Worm (Caenorhabditis elegans) whole organism, midembryonic: ENCODE results near the gene F13H10.9.
A peak's percentile ranks its signal among the peaks of the same experiment; 100 is the strongest.

Experiments used
- T22C8.4 ChIP-seq: fragments of 200-800 bp; sonication (Bioruptor generic); IDR thresholded peaks from 2 replicates; pipeline ENCODE4 v1.3.6; 2022; ENCODE audit warnings: missing genetic modification characterization, missing compliant biosample characterization
- cog-1 ChIP-seq: sonication (generic microtip); optimal IDR thresholded peaks from 2 replicates; lab custom pipeline; 2016; ENCODE audit warnings: missing genetic modification characterization, missing compliant biosample characterization
- flt-1 ChIP-seq: fragments of 200-800 bp; sonication (Bioruptor generic); IDR thresholded peaks from 2 replicates; pipeline ENCODE4 v1.3.6; 2022; ENCODE audit warnings: missing genetic modification characterization, missing compliant biosample characterization
- klf-2 ChIP-seq: fragments of 200-800 bp; sonication (Bioruptor generic); conservative IDR thresholded peaks from 2 replicates; pipeline ENCODE4 v1.3.6; 2022; ENCODE audit warnings: missing genetic modification reagents, missing genetic modification characterization, missing compliant biosample characterization
- med-1 ChIP-seq: sonication (generic microtip); optimal IDR thresholded peaks from 2 replicates; lab custom pipeline; 2017; ENCODE audit warnings: missing genetic modification characterization, mild to moderate bottlenecking, missing compliant biosample characterization, antibody characterized with exemption, missing genetic modification reagents; ENCODE audit not compliant: insufficient read depth
- ref-1 ChIP-seq: fragments of 200-800 bp; sonication (Bioruptor generic); conservative IDR thresholded peaks from 2 replicates; pipeline ENCODE4 v1.3.6; 2022; ENCODE audit warnings: missing genetic modification reagents, missing genetic modification characterization, missing compliant biosample characterization
- tab-1 ChIP-seq: fragments of 200-800 bp; sonication (Bioruptor generic); IDR thresholded peaks from 2 replicates; pipeline ENCODE4 v1.3.6; 2022; ENCODE audit warnings: missing genetic modification characterization, missing compliant biosample characterization
- ztf-23 ChIP-seq: fragments of 200-800 bp; sonication (Bioruptor generic); IDR thresholded peaks from 2 replicates; pipeline ENCODE4 v1.3.6; 2022; ENCODE audit warnings: missing genetic modification reagents, missing genetic modification characterization, missing compliant biosample characterization
- ztf-29 ChIP-seq: fragments of 200-800 bp; sonication (Bioruptor generic); IDR thresholded peaks from 2 replicates; pipeline ENCODE4 v1.3.6; 2022; ENCODE audit warnings: missing genetic modification reagents, missing genetic modification characterization, missing compliant biosample characterization

Gene F13H10.9

DNA sequence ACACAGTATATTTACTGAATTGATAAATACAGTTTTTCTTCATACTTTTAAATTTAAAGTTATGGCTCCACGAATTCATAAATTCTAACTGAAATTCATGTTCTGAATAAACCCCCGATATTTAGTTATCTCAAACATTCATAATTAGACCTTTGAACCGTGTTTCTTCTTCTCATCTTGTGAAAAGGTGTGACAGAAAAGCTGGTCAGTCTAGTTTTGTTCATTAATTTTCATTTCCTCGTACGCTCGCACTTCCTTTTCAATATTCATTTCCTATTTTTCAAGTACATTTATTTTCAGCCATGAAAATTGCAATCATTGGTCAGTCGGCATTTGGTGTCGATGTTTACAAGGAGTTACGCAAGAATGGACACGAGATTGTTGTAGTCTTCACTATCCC, 20.6 kb downstream of the F13H10.9 start, which contains the start of gene alh-3:
Gene alh-3, plus strand, starts transcription at position 301 of the 400 bp plus-strand sequence.
- TF ChIP-seq med-1 (GFP tag; lab: Kevin White, UChicago) (no peak), ref-1 (no peak), flt-1 (GFP tag; lab: Robert Waterston, UW) (no peak), T22C8.4 (GFP tag; lab: Robert Waterston, UW) (no peak), cog-1 (tag; lab: Kevin White, UChicago) (no peak)

DNA sequence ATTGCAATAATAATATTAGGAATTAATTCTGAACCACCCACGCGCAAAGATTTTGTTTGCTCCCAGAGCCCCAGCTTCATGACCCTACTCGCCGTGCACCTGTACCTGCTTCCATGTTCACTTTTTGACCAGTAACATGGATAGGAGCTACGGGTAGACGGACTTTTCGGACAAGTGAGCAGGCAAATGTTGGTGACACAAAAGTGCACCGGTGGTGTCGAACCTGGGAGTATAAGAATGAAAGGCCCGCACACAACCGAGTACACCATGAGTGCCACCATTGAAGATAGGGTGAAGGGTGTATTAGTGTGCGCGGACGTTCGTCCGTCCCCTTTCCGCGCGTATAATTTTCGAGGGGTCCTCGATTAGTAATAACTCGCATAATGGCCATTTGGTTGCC, 24.2 kb downstream of the F13H10.9 start:
- TF ChIP-seq med-1 (GFP tag; lab: Kevin White, UChicago) (peak; percentile 94), flt-1 (GFP tag; lab: Robert Waterston, UW) (peak; percentile 99), ztf-29 (GFP tag; lab: Robert Waterston, UW) (peak; percentile 97), ztf-23 (GFP tag; lab: Robert Waterston, UW) (peak; percentile 97), T22C8.4 (GFP tag; lab: Robert Waterston, UW) (peak; percentile 96), tab-1 (GFP tag; lab: Robert Waterston, UW) (peak; percentile 100), cog-1 (tag; lab: Kevin White, UChicago) (peak; percentile 99), ref-1 (peak; percentile 99), klf-2 (GFP tag; lab: Robert Waterston, UW) (peak; percentile 97)

ce11 chrIV:11026648-11027047, 24.9 kb downstream of the F13H10.9 start:
- TF ChIP-seq ztf-23 (GFP tag; lab: Robert Waterston, UW), result no peak
- 0 out of 2 replicates have a peak, but pooled peaks have one; percentile 11 for TF ChIP-seq T22C8.4 (GFP tag; lab: Robert Waterston, UW)
- no peak for TF ChIP-seq flt-1 (GFP tag; lab: Robert Waterston, UW)
- TF ChIP-seq ref-1, result no peak
- TF ChIP-seq klf-2 (GFP tag; lab: Robert Waterston, UW), result no peak

DNA sequence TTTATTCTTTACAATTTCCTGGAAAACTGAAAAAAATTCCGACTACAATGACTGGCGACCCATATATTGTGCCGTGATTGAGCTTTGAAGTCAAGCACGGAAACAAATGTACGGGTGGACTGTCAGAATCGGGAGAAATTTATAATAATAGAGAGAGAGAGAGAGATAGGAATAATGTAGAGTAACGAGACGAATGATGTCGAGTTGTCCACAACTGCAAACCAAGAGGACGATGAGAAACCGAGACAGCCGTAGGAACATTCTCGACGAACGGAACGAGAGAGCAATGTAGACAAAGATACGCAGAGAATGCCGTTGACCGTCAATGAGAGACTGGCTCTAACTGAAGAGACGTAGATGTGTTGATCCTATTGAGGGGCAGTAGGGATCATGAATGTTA, 25.8 kb downstream of the F13H10.9 start:
- TF ChIP-seq flt-1 (GFP tag; lab: Robert Waterston, UW), result peak; percentile 76; the same call in 1 of the 2 replicates
- TF ChIP-seq ztf-23 (GFP tag; lab: Robert Waterston, UW), result no peak
- TF ChIP-seq klf-2 (GFP tag; lab: Robert Waterston, UW), result no peak
- TF ChIP-seq ref-1, result no peak
- TF ChIP-seq ztf-29 (GFP tag; lab: Robert Waterston, UW), result no peak
- TF ChIP-seq T22C8.4 (GFP tag; lab: Robert Waterston, UW), result no peak
- TF ChIP-seq cog-1 (tag; lab: Kevin White, UChicago), result peak; percentile 76

DNA sequence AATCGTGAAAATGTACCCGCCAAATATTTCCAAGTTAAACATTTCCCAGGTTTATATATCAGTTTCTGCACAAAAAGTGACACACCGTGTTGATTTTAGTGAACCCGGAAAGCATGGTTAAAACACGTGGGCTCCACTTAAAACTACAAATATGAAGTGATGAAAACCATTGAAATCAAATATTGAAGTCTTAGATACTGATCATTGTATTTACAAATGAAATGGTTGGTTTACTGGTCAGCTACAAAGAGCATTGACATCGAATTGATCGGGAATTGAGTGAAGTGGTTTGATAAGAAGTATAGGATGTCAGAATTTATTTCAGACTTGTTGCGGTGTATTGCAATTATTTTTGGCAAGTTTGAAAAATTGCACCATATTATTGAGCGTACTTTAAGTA, 27.7 kb downstream of the F13H10.9 start, which contains the start of gene hrg-5:
Gene hrg-5, minus strand, starts transcription at position 17 of the 400 bp plus-strand sequence.
- no peak for TF ChIP-seq med-1 (GFP tag; lab: Kevin White, UChicago)
- TF ChIP-seq ref-1, result no peak
- TF ChIP-seq T22C8.4 (GFP tag; lab: Robert Waterston, UW), result no peak

ce11 chrIV:11030117-11030516, 28.4 kb downstream of the F13H10.9 start:
- TF ChIP-seq tab-1 (GFP tag; lab: Robert Waterston, UW) (no peak), T22C8.4 (GFP tag; lab: Robert Waterston, UW) (no peak), ztf-29 (GFP tag; lab: Robert Waterston, UW) (no peak), cog-1 (tag; lab: Kevin White, UChicago) (no peak), ztf-23 (GFP tag; lab: Robert Waterston, UW) (no peak), klf-2 (GFP tag; lab: Robert Waterston, UW) (no peak), ref-1 (no peak), med-1 (GFP tag; lab: Kevin White, UChicago) (no peak), flt-1 (GFP tag; lab: Robert Waterston, UW) (no peak)

- TF ChIP-seq T22C8.4 (GFP tag; lab: Robert Waterston, UW) (no peak), ref-1 (no peak), ztf-29 (GFP tag; lab: Robert Waterston, UW) (no peak), cog-1 (tag; lab: Kevin White, UChicago) (no peak), med-1 (GFP tag; lab: Kevin White, UChicago) (no peak), tab-1 (GFP tag; lab: Robert Waterston, UW) (no peak), ztf-23 (GFP tag; lab: Robert Waterston, UW) (no peak), klf-2 (GFP tag; lab: Robert Waterston, UW) (no peak), flt-1 (GFP tag; lab: Robert Waterston, UW) (no peak)
Measured at ce11 chrIV:11030893-11031292, 29.2 kb downstream of the F13H10.9 start, which contains the start of gene hrg-4. hrg-4 (minus strand) TSS chrIV:11030993.

- TF ChIP-seq ztf-23 (GFP tag; lab: Robert Waterston, UW), result no peak
- TF ChIP-seq cog-1 (tag; lab: Kevin White, UChicago), result no peak
- no peak for TF ChIP-seq med-1 (GFP tag; lab: Kevin White, UChicago)
- TF ChIP-seq T22C8.4 (GFP tag; lab: Robert Waterston, UW), result no peak
- TF ChIP-seq ztf-29 (GFP tag; lab: Robert Waterston, UW), result no peak
- no peak for TF ChIP-seq klf-2 (GFP tag; lab: Robert Waterston, UW)
- TF ChIP-seq tab-1 (GFP tag; lab: Robert Waterston, UW), result no peak
- TF ChIP-seq flt-1 (GFP tag; lab: Robert Waterston, UW), result no peak
- TF ChIP-seq ref-1, result no peak
Measured at ce11 chrIV:11031640-11032039, 29.9 kb downstream of the F13H10.9 start.

- no peak for TF ChIP-seq ztf-29 (GFP tag; lab: Robert Waterston, UW)
- no peak for TF ChIP-seq flt-1 (GFP tag; lab: Robert Waterston, UW)
- no peak for TF ChIP-seq med-1 (GFP tag; lab: Kevin White, UChicago)
- no peak for TF ChIP-seq T22C8.4 (GFP tag; lab: Robert Waterston, UW)
- TF ChIP-seq ref-1, result no peak
- TF ChIP-seq ztf-23 (GFP tag; lab: Robert Waterston, UW), result no peak
- no peak for TF ChIP-seq cog-1 (tag; lab: Kevin White, UChicago)
- TF ChIP-seq klf-2 (GFP tag; lab: Robert Waterston, UW), result no peak
- no peak for TF ChIP-seq tab-1 (GFP tag; lab: Robert Waterston, UW)
Measured at ce11 chrIV:11032288-11032687, 30.6 kb downstream of the F13H10.9 start, which contains the start of gene hrg-6. hrg-6 (plus strand) TSS chrIV:11032588.
